Worm (Caenorhabditis elegans) whole organism, L4 larva: Measurements from ENCODE around the gene dmsr-4.

Source experiments
- egl-27 ChIP-seq: sonication (generic microtip); optimal IDR thresholded peaks from 3 replicates; lab custom pipeline; 2017; ENCODE audit warnings: missing biosample characterization, missing genetic modification reagents, missing genetic modification characterization
- fos-1 ChIP-seq: fragments of 150-350 bp; optimal IDR thresholded peaks from 2 replicates; lab custom pipeline; 2014; ENCODE audit warnings: missing biosample characterization, missing genetic modification characterization
- nhr-237 ChIP-seq: sonication (generic microtip); optimal IDR thresholded peaks from 2 replicates; lab custom pipeline; 2017; ENCODE audit warnings: missing biosample characterization, missing genetic modification characterization

DNA sequence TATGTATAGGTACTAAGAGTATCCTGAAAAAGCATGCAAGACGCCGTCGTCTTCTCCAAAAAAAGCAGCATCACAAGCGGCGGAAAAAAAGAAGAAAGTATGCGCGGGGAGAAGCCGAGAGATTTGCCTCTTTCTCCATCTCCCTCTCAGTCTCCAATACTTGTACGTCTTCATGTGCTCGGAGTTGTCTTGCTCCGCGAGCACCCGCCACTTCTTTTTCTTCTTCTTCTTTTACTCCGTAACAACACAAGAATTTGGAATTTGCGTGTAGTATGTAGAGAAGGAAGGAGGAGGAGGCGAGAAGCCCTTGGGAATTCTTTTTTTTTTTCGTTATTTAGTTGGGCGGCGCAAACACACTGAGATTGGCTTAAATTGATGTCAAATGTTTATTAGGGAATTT, 44.3 kb upstream of the dmsr-4 start:
- TF ChIP-seq fos-1: no peak
- TF ChIP-seq egl-27 (tag; lab: Kevin White, UChicago): no peak
- no peak for TF ChIP-seq nhr-237 (tag; lab: Kevin White, UChicago)
